Worm (Caenorhabditis elegans): ENCODE measurements around the gene fipr-19.

ce11 chrIII:7490061-7490460 lies 31.3 kb upstream of the fipr-19 start:
- TF ChIP-seq ceh-9 (tag; optimal IDR thresholded peaks at IDR 0.05) (no peak), pag-3 (tag; optimal IDR thresholded peaks at IDR 0.05; ENCODE audit: borderline replicate concordance) (no peak), nhr-11 (tag; optimal IDR thresholded peaks at IDR 0.05) (no peak), tbx-2 (tag; optimal IDR thresholded peaks at IDR 0.05) (no peak), ahr-1 (tag; optimal IDR thresholded peaks at IDR 0.05) (no peak), unc-3 (GFP tag; conservative IDR thresholded peaks at IDR 0.05) (no peak), unc-3 (tag; optimal IDR thresholded peaks at IDR 0.05) (no peak), ceh-22 (tag; optimal IDR thresholded peaks at IDR 0.05) (no peak), pqm-1 (tag; optimal IDR thresholded peaks at IDR 0.05) (no peak), hlh-15 (tag; optimal IDR thresholded peaks at IDR 0.05) (no peak), dve-1 (tag; optimal IDR thresholded peaks at IDR 0.05) (no peak), pha-4 (tag; optimal IDR thresholded peaks at IDR 0.05) (no peak), rnt-1 (tag; optimal IDR thresholded peaks at IDR 0.05) (no peak), elt-2 (tag; optimal IDR thresholded peaks at IDR 0.05) (no peak)
